Worm (Caenorhabditis elegans) whole organism, mixed stage, embryonic: Measurements from ENCODE around the gene C50F4.10.

Source experiments
- M03D4.4 ChIP-seq: sonication (generic microtip); optimal IDR thresholded peaks from 2 replicates; lab custom pipeline; 2017; ENCODE audit warnings: mild to moderate bottlenecking, missing genetic modification characterization, missing compliant biosample characterization
- bed-3 ChIP-seq: fragments of 200-800 bp; sonication (Bioruptor generic); optimal IDR thresholded peaks from 3 replicates; lab custom pipeline; 2018; ENCODE audit warnings: mild to moderate bottlenecking, missing genetic modification characterization, moderate library complexity, missing compliant biosample characterization
- drap-1 ChIP-seq: fragments of 200-800 bp; sonication (Bioruptor generic); optimal IDR thresholded peaks from 3 replicates; lab custom pipeline; 2018; ENCODE audit warnings: mild to moderate bottlenecking, missing genetic modification characterization, missing compliant biosample characterization
- elt-3 ChIP-seq: fragments of 150-350 bp; optimal IDR thresholded peaks from 2 replicates; lab custom pipeline; 2014; ENCODE audit warnings: missing biosample characterization, missing genetic modification characterization
- hlh-1 ChIP-seq: fragments of 150-350 bp; optimal IDR thresholded peaks from 2 replicates; lab custom pipeline; 2014; ENCODE audit warnings: missing biosample characterization, missing genetic modification reagents, missing genetic modification characterization
- mep-1 ChIP-seq: fragments of 150-350 bp; optimal IDR thresholded peaks from 2 replicates; lab custom pipeline; 2017; ENCODE audit warnings: missing biosample characterization, missing genetic modification reagents, missing genetic modification characterization, inconsistent platforms
- mls-2 ChIP-seq: sonication (generic microtip); optimal IDR thresholded peaks from 2 replicates; lab custom pipeline; 2016; ENCODE audit warnings: mild to moderate bottlenecking, missing genetic modification characterization, moderate library complexity, missing compliant biosample characterization
- nhr-28 ChIP-seq: fragments of 150-350 bp; optimal IDR thresholded peaks from 2 replicates; lab custom pipeline; 2014; ENCODE audit warnings: missing biosample characterization, missing genetic modification characterization
- snpc-4 ChIP-seq: fragments of 150-350 bp; optimal IDR thresholded peaks from 2 replicates; lab custom pipeline; 2014; ENCODE audit warnings: missing biosample characterization, missing genetic modification characterization
- unc-120 ChIP-seq: sonication (generic microtip); optimal IDR thresholded peaks from 2 replicates; lab custom pipeline; 2017; ENCODE audit warnings: missing genetic modification characterization, missing compliant biosample characterization; ENCODE audit not compliant: poor library complexity, severe bottlenecking
- unc-62 ChIP-seq: fragments of 150-350 bp; optimal IDR thresholded peaks from 2 replicates; lab custom pipeline; 2014; ENCODE audit warnings: missing biosample characterization, missing genetic modification reagents, missing genetic modification characterization

DNA sequence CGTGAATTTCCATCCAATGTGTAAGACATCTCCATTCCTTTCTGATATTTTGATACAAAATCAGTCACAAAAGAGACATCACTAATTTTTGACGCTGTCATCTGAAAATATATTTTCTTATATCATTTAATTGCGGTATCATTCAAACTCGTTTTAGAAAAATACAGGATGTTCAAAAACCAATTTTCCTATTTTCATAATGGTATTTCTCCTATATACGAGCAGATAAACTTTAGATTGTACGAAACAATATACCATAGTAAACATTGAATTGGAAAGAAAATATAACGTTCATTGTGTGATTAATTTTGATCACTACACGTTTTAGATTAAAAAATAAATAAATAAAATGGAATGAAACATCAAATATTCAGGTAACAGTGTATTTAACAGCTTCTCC, 10.1 kb upstream of the C50F4.10 start, which contains the start of gene C50F4.16:
- TF ChIP-seq unc-120 (tag; lab: Kevin White, UChicago) (no peak), mls-2 (no peak), drap-1 (GFP tag; lab: Kevin White, UChicago) (no peak), nhr-28 (tag; lab: Kevin White, UChicago) (no peak), unc-62 (GFP tag; lab: Kevin White, UChicago) (no peak), snpc-4 (tag; lab: Kevin White, UChicago) (no peak), elt-3 (no peak), hlh-1 (tag; lab: Kevin White, UChicago) (no peak), mep-1 (no peak), M03D4.4 (no peak), bed-3 (no peak)
